Fruit fly (Drosophila melanogaster) whole organism, wandering third instar larva: ENCODE data around the gene CG17770.
A peak's percentile ranks its signal among the peaks of the same experiment; 100 is the strongest.

Source experiments
- Abd-B ChIP-seq: fragments of >200 bp; optimal IDR thresholded peaks from 2 replicates; lab custom pipeline; 2017; ENCODE audit warnings: missing biosample characterization, missing genetic modification characterization
- CG9705 ChIP-seq: fragments of 200-800 bp; sonication (Bioruptor generic); optimal IDR thresholded peaks from 2 replicates; lab custom pipeline; 2018; ENCODE audit warnings: missing biosample characterization, mild to moderate bottlenecking, missing genetic modification characterization
- CrebA ChIP-seq: fragments of 200-800 bp; sonication (Bioruptor generic); optimal IDR thresholded peaks from 2 replicates; lab custom pipeline; 2016; ENCODE audit warnings: missing biosample characterization, mild to moderate bottlenecking, missing genetic modification characterization, borderline replicate concordance
- Dif ChIP-seq: fragments of 200-275, 200-300 bp; sonication (Bioruptor generic); optimal IDR thresholded peaks from 2 replicates; lab custom pipeline; 2018; ENCODE audit warnings: missing biosample characterization, missing genetic modification characterization; ENCODE audit not compliant: partially characterized antibody
- GATAd ChIP-seq: sonication (Bioruptor generic); optimal IDR thresholded peaks from 2 replicates; lab custom pipeline; 2016; ENCODE audit warnings: missing biosample characterization, missing genetic modification characterization
- HLH106 ChIP-seq: fragments of 200-800 bp; optimal IDR thresholded peaks from 3 replicates; lab custom pipeline; 2019; ENCODE audit warnings: missing biosample characterization, mild to moderate bottlenecking, missing genetic modification characterization, moderate library complexity
- Hnf4 ChIP-seq: fragments of 200-800 bp; sonication (Bioruptor generic); optimal IDR thresholded peaks from 2 replicates; lab custom pipeline; 2016; ENCODE audit warnings: missing biosample characterization, mild to moderate bottlenecking, missing genetic modification characterization
- Hr78 ChIP-seq: fragments of >200 bp; optimal IDR thresholded peaks from 2 replicates; lab custom pipeline; 2017; ENCODE audit warnings: missing biosample characterization, missing genetic modification characterization
- Hr83 ChIP-seq: fragments of 200-300 bp; sonication (Bioruptor generic); optimal IDR thresholded peaks from 2 replicates; lab custom pipeline; 2016; ENCODE audit warnings: missing biosample characterization, mild to moderate bottlenecking, missing genetic modification characterization, moderate library complexity; ENCODE audit not compliant: poor library complexity, severe bottlenecking
- Jra ChIP-seq: sonication (Bioruptor generic); optimal IDR thresholded peaks from 2 replicates; lab custom pipeline; 2016; ENCODE audit warnings: missing biosample characterization, missing genetic modification characterization
- Mio ChIP-seq: sonication (Bioruptor generic); optimal IDR thresholded peaks from 2 replicates; lab custom pipeline; 2016; ENCODE audit warnings: missing biosample characterization, missing genetic modification characterization
- Myc ChIP-seq: fragments of >200 bp; optimal IDR thresholded peaks from 2 replicates; lab custom pipeline; 2017
- OdsH ChIP-seq: fragments of 200-800 bp; sonication (Bioruptor generic); optimal IDR thresholded peaks from 2 replicates; lab custom pipeline; 2016; ENCODE audit warnings: missing biosample characterization, mild to moderate bottlenecking, missing genetic modification characterization
- Rel ChIP-seq, 2 experiments: fragments of 200-800 bp; sonication (Bioruptor generic) in 1 of 2; optimal IDR thresholded peaks; 2 replicates in 1 of 2; 3 replicates in 1 of 2; lab custom pipeline; 2016 to 2019; ENCODE audit warnings: mild to moderate bottlenecking in 2 of 2, missing biosample characterization in 2 of 2, missing genetic modification characterization in 2 of 2, moderate library complexity in 1 of 2
- Sp1 ChIP-seq: fragments of 200-800 bp; sonication (Bioruptor generic); optimal IDR thresholded peaks from 3 replicates; lab custom pipeline; 2019; ENCODE audit warnings: missing biosample characterization, mild to moderate bottlenecking, missing genetic modification characterization, moderate library complexity
- Vsx2 ChIP-seq: fragments of 200-300, 225-300 bp; sonication (Bioruptor generic); optimal IDR thresholded peaks from 2 replicates; lab custom pipeline; 2018; ENCODE audit warnings: missing biosample characterization, missing genetic modification characterization; ENCODE audit not compliant: partially characterized antibody
- br ChIP-seq: fragments of 200-800 bp; sonication (Bioruptor generic); optimal IDR thresholded peaks from 2 replicates; lab custom pipeline; 2016; ENCODE audit warnings: missing biosample characterization, missing genetic modification characterization
- brk ChIP-seq: fragments of 200-800 bp; sonication (Bioruptor generic); optimal IDR thresholded peaks from 2 replicates; lab custom pipeline; 2016; ENCODE audit warnings: missing biosample characterization, mild to moderate bottlenecking, missing genetic modification characterization
- dl ChIP-seq, 2 experiments: fragments of 175-275, 200-275 bp in 1 of 2; fragments of 200-275 bp in 1 of 2; sonication (Bioruptor generic); optimal IDR thresholded peaks; lab custom pipeline; 2018; ENCODE audit warnings: mild to moderate bottlenecking in 2 of 2, missing biosample characterization in 2 of 2, missing genetic modification characterization in 2 of 2, moderate library complexity in 2 of 2; ENCODE audit not compliant: partially characterized antibody in 2 of 2, insufficient read depth in 1 of 2
- dmrt93B ChIP-seq: fragments of 200-800 bp; sonication (Bioruptor generic); optimal IDR thresholded peaks from 2 replicates; lab custom pipeline; 2018; ENCODE audit warnings: missing biosample characterization, mild to moderate bottlenecking, missing genetic modification characterization
- foxo ChIP-seq, 2 experiments: fragments of 200-800 bp; sonication (Bioruptor generic); optimal IDR thresholded peaks; 2 replicates in 1 of 2; 3 replicates in 1 of 2; lab custom pipeline; 2016 to 2017; ENCODE audit warnings: missing biosample characterization in 2 of 2, missing genetic modification characterization in 2 of 2
- fru ChIP-seq: fragments of 200-800 bp; sonication (Bioruptor generic); optimal IDR thresholded peaks from 3 replicates; lab custom pipeline; 2016; ENCODE audit warnings: missing biosample characterization, mild to moderate bottlenecking, missing genetic modification characterization
- jim ChIP-seq: fragments of 175-275, 200-325 bp; sonication (Bioruptor generic); optimal IDR thresholded peaks from 2 replicates; lab custom pipeline; 2016; ENCODE audit warnings: missing biosample characterization, mild to moderate bottlenecking, missing genetic modification characterization
- pan ChIP-seq: fragments of >200 bp; optimal IDR thresholded peaks from 2 replicates; lab custom pipeline; 2017
- psq ChIP-seq: fragments of 200-800 bp; sonication (Bioruptor generic); optimal IDR thresholded peaks from 3 replicates; lab custom pipeline; 2017; ENCODE audit warnings: missing biosample characterization, mild to moderate bottlenecking, missing genetic modification characterization, moderate library complexity
- rgr ChIP-seq: fragments of 200-800 bp; sonication (Bioruptor generic); optimal IDR thresholded peaks from 3 replicates; lab custom pipeline; 2016; ENCODE audit warnings: missing biosample characterization, mild to moderate bottlenecking, missing genetic modification characterization
- sv ChIP-seq: fragments of 200-800 bp; sonication (Bioruptor generic); optimal IDR thresholded peaks from 3 replicates; lab custom pipeline; 2016; ENCODE audit warnings: missing biosample characterization, missing genetic modification characterization
- tai ChIP-seq: sonication (Bioruptor generic); optimal IDR thresholded peaks from 2 replicates; lab custom pipeline; 2016; ENCODE audit warnings: missing biosample characterization, missing genetic modification characterization
- woc ChIP-seq: sonication (Bioruptor generic); optimal IDR thresholded peaks from 2 replicates; lab custom pipeline; 2016; ENCODE audit warnings: missing biosample characterization, mild to moderate bottlenecking, missing genetic modification characterization

The CG17770 gene

DNA sequence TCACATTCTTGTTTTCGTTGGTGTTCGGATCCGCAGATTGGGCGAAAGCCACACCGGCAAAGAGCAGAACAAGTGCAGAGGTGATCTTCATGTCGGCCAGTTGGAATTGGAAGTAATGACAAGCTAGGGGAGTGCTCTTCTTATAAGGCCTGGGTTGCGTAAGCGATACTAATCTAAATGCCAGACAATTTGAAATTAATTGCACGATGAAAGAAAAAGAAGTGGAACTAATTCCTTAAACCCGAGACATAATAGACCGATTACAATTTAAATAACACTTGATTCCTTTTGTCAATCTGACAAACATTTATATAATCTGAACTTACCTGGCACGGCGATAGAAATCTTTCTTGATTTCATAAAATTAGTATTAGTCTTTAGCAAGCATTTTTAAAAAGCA is 19.1 kb downstream of the CG17770 start, which contains the start of gene Mst57Db:
Mst57Db (minus strand) TSS at position 101 of the 400 bp plus-strand sequence.
- TF ChIP-seq brk (GFP tag; lab: Kevin White, UChicago) (no peak), Hr83 (GFP tag; lab: Kevin White, UChicago) (no peak), CrebA (no peak)

DNA sequence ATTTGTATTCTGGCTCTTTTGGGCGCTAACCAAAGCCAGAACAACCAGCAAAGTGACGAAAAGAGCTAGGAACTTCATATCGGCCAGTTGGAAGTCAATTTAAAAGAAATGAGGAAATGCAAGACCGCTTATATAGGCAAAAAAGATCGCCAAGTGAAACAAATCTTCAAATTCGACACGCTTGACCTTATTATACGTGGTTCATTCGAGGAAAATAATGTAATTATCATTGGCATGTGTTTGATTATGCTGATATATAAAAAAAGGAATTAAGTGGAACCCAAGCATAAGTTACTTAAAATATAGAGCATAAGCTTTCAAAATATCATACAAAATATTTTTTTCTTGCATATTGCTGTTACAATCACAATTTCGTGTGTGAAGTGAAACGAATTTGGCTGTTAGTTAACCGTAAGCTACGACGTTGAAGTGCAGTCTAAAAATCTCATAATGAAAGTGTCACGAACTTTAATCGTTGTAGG is 20.1 kb downstream of the CG17770 start, which contains the start of the genes Mst57Da and alpha4GT2:
Mst57Da (minus strand) TSS at position 101 of the 482 bp plus-strand sequence.
alpha4GT2 (plus strand) TSS at position 432 of the 482 bp plus-strand sequence.
- TF ChIP-seq sv (GFP tag; lab: Kevin White, UChicago) (no peak), Mio (GFP tag; lab: Kevin White, UChicago) (no peak), Myc (lab: Kevin White, UChicago) (no peak), Hr83 (GFP tag; lab: Kevin White, UChicago) (no peak), Abd-B (GFP tag; lab: Kevin White, UChicago) (no peak), Jra (GFP tag; lab: Kevin White, UChicago) (no peak), CG9705 (GFP tag; lab: Kevin White, UChicago) (no peak), fru (GFP tag; lab: Kevin White, UChicago) (no peak), Hnf4 (GFP tag; lab: Kevin White, UChicago) (no peak), HLH106 (tag; lab: Kevin White, UChicago) (no peak), Hr78 (GFP tag; lab: Kevin White, UChicago) (no peak), rgr (no peak), Sp1 (GFP tag; lab: Kevin White, UChicago) (no peak), dl (GFP tag; optimal IDR thresholded peaks at IDR 0.05; lab: Kevin White, UChicago; ENCODE audit: insufficient read depth in 1 of 2, partially characterized antibody in 2 of 2) (no peak), GATAd (no peak), Vsx2 (GFP tag; lab: Kevin White, UChicago) (no peak), Rel (GFP tag; optimal IDR thresholded peaks at IDR 0.05; lab: Kevin White, UChicago) (no peak), Rel (tag; optimal IDR thresholded peaks at IDR 0.05; lab: Kevin White, UChicago) (no peak), woc (GFP tag; lab: Kevin White, UChicago) (no peak), jim (GFP tag; lab: Kevin White, UChicago) (no peak)
- TF ChIP-seq, all 38 proteins: peak for 0

DNA sequence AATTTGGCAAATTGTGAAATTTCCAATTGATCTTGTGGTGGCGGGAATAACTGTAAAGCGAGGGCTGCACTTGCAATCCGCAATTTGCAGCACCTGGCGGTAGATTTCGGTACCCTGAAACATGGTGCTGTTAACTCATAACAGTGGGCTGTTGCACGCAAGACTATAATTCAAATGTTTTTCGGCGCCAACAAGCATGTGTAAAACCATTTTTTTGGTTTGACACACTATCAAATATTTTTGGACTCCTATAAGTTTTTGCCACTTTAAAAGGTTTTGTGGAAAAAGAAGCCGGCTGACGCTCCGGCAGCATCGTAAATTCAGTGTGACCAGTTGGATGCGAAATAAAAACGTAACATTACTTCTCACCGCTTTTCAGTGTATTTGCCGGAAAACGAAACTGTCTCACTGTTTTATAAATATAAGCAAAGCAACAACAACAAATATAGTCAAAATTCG is 39.5 kb downstream of the CG17770 start, which contains the start of the genes CG14545 and CG5886:
CG14545 (minus strand) TSS at position 68 of the 459 bp plus-strand sequence.
CG5886 (plus strand) TSS at position 409 of the 459 bp plus-strand sequence.
- TF ChIP-seq psq (GFP tag; lab: Kevin White, UChicago), result no peak
- peak; percentile 20 for TF ChIP-seq tai (GFP tag; lab: Kevin White, UChicago)
- TF ChIP-seq Vsx2 (GFP tag; lab: Kevin White, UChicago), result no peak
- TF ChIP-seq foxo (GFP tag; optimal IDR thresholded peaks at IDR 0.05; lab: Kevin White, UChicago), result peak in 1 of 2 experiments; percentile 22
- TF ChIP-seq fru (GFP tag; lab: Kevin White, UChicago), result peak; percentile 91
- peak; percentile 55 for TF ChIP-seq Myc (lab: Kevin White, UChicago)
- TF ChIP-seq Hnf4 (GFP tag; lab: Kevin White, UChicago), result peak; percentile 4

DNA sequence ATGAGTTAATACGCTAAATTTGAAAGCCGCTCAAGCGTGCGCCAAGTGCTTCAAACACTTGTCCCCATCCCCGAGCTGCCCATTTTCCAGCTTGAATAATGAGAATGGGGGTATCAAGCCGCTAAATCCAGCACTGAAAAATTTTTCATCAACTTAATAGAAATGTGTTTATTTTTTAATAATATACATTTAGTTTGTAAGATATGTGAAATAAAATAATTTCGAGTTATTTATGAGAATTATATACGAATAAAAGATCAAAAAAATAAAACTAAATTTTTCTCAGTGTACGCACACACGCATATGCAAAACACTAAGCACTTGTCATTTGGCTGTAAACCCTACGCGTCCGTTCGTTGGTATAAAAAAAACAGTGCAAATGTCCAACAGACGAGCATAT is 43.1 kb downstream of the CG17770 start:
- no peak for TF ChIP-seq Dif
- peak; percentile 13 for TF ChIP-seq HLH106 (tag; lab: Kevin White, UChicago)

DNA sequence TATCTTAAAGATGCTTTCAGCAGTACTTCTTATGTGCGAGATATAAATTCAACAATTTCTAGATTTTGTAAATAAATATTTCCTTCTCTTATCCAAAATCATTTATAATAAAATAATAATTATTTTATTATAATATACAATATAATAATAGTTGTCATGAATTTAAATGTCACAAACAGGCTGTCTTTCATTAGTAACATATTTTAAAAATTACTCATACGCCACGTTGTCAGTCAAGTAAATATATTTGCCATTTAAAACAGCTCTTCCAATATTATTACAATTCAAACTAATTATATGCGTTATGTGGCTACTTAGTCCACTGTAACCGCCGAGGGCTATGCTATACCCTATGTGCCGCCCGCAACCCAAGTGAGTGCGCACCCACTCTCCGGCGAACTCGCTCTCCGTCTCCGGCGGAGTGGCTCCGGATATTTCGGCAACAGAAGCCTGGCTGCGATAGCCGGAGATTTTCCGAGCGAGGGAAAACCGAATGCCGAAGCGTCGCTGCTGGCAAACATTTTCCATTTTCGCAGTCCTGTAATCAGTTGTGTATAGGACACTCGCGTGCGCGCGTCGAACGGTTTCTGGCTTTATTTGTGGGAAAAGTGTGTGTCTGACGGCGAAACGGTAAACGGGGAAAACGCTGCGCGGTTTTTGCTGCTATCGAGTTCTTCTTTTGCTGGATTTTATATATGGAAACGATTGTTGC is 44.0 kb downstream of the CG17770 start, which contains the start of gene CG5890:
CG5890 (plus strand) TSS at position 561 of the 712 bp plus-strand sequence.
- TF ChIP-seq br (no peak), Sp1 (GFP tag; lab: Kevin White, UChicago) (no peak), woc (GFP tag; lab: Kevin White, UChicago) (no peak), pan (lab: Kevin White, UChicago) (no peak), jim (GFP tag; lab: Kevin White, UChicago) (no peak), dmrt93B (GFP tag; lab: Kevin White, UChicago) (no peak), psq (GFP tag; lab: Kevin White, UChicago) (no peak), OdsH (GFP tag; lab: Kevin White, UChicago) (no peak)
